Fruit fly (Drosophila melanogaster) whole organism, adult: ENCODE data around the gene Gclc.
A peak's percentile ranks its signal among the peaks of the same experiment; 100 is the strongest.

Experiments used
- CG12768 ChIP-seq: fragments of 200-800 bp; sonication (Bioruptor generic); optimal IDR thresholded peaks from 2 replicates; lab custom pipeline; 2017; ENCODE audit warnings: missing biosample characterization, missing genetic modification characterization, mild to moderate bottlenecking, moderate library complexity, missing genetic modification reagents
- CG14711 ChIP-seq: fragments of 200-800 bp; sonication (Bioruptor generic); optimal IDR thresholded peaks from 2 replicates; lab custom pipeline; 2018; ENCODE audit warnings: missing biosample characterization, mild to moderate bottlenecking, missing genetic modification characterization, moderate library complexity
- CG1620 ChIP-seq: fragments of 200-800 bp; sonication (Bioruptor generic); optimal IDR thresholded peaks from 2 replicates; lab custom pipeline; 2016; ENCODE audit warnings: missing biosample characterization, missing genetic modification characterization
- CG33017 ChIP-seq: fragments of 200-800 bp; sonication (Bioruptor generic); optimal IDR thresholded peaks from 2 replicates; lab custom pipeline; 2018; ENCODE audit warnings: missing biosample characterization, mild to moderate bottlenecking, missing genetic modification characterization, moderate library complexity
- CG7045 ChIP-seq: fragments of 200-800 bp; sonication (Bioruptor generic); optimal IDR thresholded peaks from 2 replicates; lab custom pipeline; 2017; ENCODE audit warnings: missing biosample characterization, mild to moderate bottlenecking, missing genetic modification characterization
- Clk ChIP-seq: fragments of 200-800 bp; sonication (Bioruptor generic); optimal IDR thresholded peaks from 2 replicates; lab custom pipeline; 2017; ENCODE audit warnings: missing biosample characterization, missing genetic modification characterization
- Hr96 ChIP-seq: fragments of 200-800 bp; sonication (Bioruptor generic); optimal IDR thresholded peaks from 2 replicates; lab custom pipeline; 2016; ENCODE audit warnings: missing biosample characterization, missing genetic modification characterization
- bab1 ChIP-seq: fragments of 200-800 bp; sonication (Bioruptor generic); optimal IDR thresholded peaks from 3 replicates; lab custom pipeline; 2019; ENCODE audit warnings: missing biosample characterization, mild to moderate bottlenecking, missing genetic modification characterization, moderate library complexity
- kay ChIP-seq: fragments of 200-800 bp; sonication (Bioruptor generic); peaks from one replicate; lab custom pipeline; 2016; ENCODE audit warnings: missing biosample characterization, missing genetic modification characterization, borderline replicate concordance
- ovo ChIP-seq: fragments of 200-800 bp; sonication (Bioruptor generic); optimal IDR thresholded peaks from 2 replicates; lab custom pipeline; 2016; ENCODE audit warnings: missing biosample characterization, missing genetic modification characterization
- toe ChIP-seq: fragments of 200-800 bp; sonication (Bioruptor generic); optimal IDR thresholded peaks from 2 replicates; lab custom pipeline; 2016; ENCODE audit warnings: missing biosample characterization, missing genetic modification characterization

- peak; percentile 78 for TF ChIP-seq CG7045 (GFP tag; lab: Kevin White, UChicago)
- TF ChIP-seq CG33017 (tag; lab: Kevin White, UChicago), result peak; percentile 83
- peak; percentile 93 for TF ChIP-seq CG1620 (GFP tag; lab: Kevin White, UChicago)
- TF ChIP-seq Hr96, result no peak
- TF ChIP-seq toe (GFP tag; lab: Kevin White, UChicago), result peak; percentile 87
- TF ChIP-seq CG14711 (tag; lab: Kevin White, UChicago), result peak; percentile 100
- peak; percentile 99 for TF ChIP-seq bab1 (GFP tag; lab: Kevin White, UChicago)
- no peak for TF ChIP-seq kay (GFP tag; lab: Kevin White, UChicago)
- peak; percentile 67 for TF ChIP-seq ovo (GFP tag; lab: Kevin White, UChicago)
- TF ChIP-seq Clk (GFP tag; lab: Kevin White, UChicago), result peak; percentile 30
- TF ChIP-seq CG12768, result peak; percentile 83
These were observed 27.6 kb upstream of the Gclc start, which contains the start of gene CG17982 for dm6 chrX:8143537-8143936.
